Worm (Caenorhabditis elegans) whole organism, mixed stage, embryonic: ENCODE data around the gene sdc-3.

Experiments
- elt-3 ChIP-seq: fragments of 150-350 bp; optimal IDR thresholded peaks from 2 replicates; lab custom pipeline; 2014; ENCODE audit warnings: missing biosample characterization, missing genetic modification characterization
- hlh-1 ChIP-seq: fragments of 150-350 bp; optimal IDR thresholded peaks from 2 replicates; lab custom pipeline; 2014; ENCODE audit warnings: missing biosample characterization, missing genetic modification reagents, missing genetic modification characterization
- lsy-2 ChIP-seq: fragments of 150-350 bp; optimal IDR thresholded peaks from 2 replicates; lab custom pipeline; 2014; ENCODE audit warnings: missing biosample characterization, missing genetic modification characterization
- mab-5 ChIP-seq: fragments of 150-350 bp; optimal IDR thresholded peaks from 2 replicates; lab custom pipeline; 2014; ENCODE audit warnings: missing biosample characterization, missing genetic modification characterization
- mep-1 ChIP-seq: fragments of 150-350 bp; optimal IDR thresholded peaks from 2 replicates; lab custom pipeline; 2017; ENCODE audit warnings: missing biosample characterization, missing genetic modification reagents, missing genetic modification characterization, inconsistent platforms
- snpc-4 ChIP-seq: fragments of 150-350 bp; optimal IDR thresholded peaks from 2 replicates; lab custom pipeline; 2014; ENCODE audit warnings: missing biosample characterization, missing genetic modification characterization
- unc-120 ChIP-seq: sonication (generic microtip); optimal IDR thresholded peaks from 2 replicates; lab custom pipeline; 2017; ENCODE audit warnings: missing genetic modification characterization, missing compliant biosample characterization; ENCODE audit not compliant: poor library complexity, severe bottlenecking
- unc-62 ChIP-seq: fragments of 150-350 bp; optimal IDR thresholded peaks from 2 replicates; lab custom pipeline; 2014; ENCODE audit warnings: missing biosample characterization, missing genetic modification reagents, missing genetic modification characterization

The sdc-3 gene

ce11 chrV:14991489-14991888 is 56.5 kb downstream of the sdc-3 start:
- TF ChIP-seq elt-3 (no peak), mab-5 (tag; lab: Kevin White, UChicago) (no peak), unc-62 (GFP tag; lab: Kevin White, UChicago) (no peak), mep-1 (no peak), hlh-1 (tag; lab: Kevin White, UChicago) (no peak)
- TF ChIP-seq, all 35 proteins: peak for 0

ce11 chrV:14990843-14991242 is 57.2 kb downstream of the sdc-3 start, which contains the start of the genes cdt-2 and T01C3.2:
TSS of gene cdt-2 (minus strand) at chrV:14991126.
TSS of gene T01C3.2 (plus strand) at chrV:14991168.
- TF ChIP-seq unc-120 (tag; lab: Kevin White, UChicago), result no peak
- TF ChIP-seq lsy-2 (tag; lab: Kevin White, UChicago), result peak; percentile 11
- TF ChIP-seq mep-1, result peak; percentile 28
- no peak for TF ChIP-seq snpc-4 (tag; lab: Kevin White, UChicago)
